Worm (Caenorhabditis elegans) whole organism, early embryonic: ENCODE results near the gene clec-178.

Experiments used
- B0310.2 ChIP-seq: sonication (generic microtip); optimal IDR thresholded peaks from 2 replicates; lab custom pipeline; 2016; ENCODE audit warnings: mild to moderate bottlenecking, missing genetic modification characterization, missing compliant biosample characterization
- F13C5.2 ChIP-seq: sonication (generic microtip); optimal IDR thresholded peaks from 2 replicates; lab custom pipeline; 2017; ENCODE audit warnings: mild to moderate bottlenecking, missing genetic modification characterization, inconsistent platforms, missing compliant biosample characterization
- aly-1 ChIP-seq: sonication (generic microtip); optimal IDR thresholded peaks from 2 replicates; lab custom pipeline; 2016; ENCODE audit warnings: missing genetic modification characterization, missing compliant biosample characterization
- ama-1 ChIP-seq: fragments of 150-350 bp; optimal IDR thresholded peaks from 2 replicates; lab custom pipeline; 2014
- ceh-13 ChIP-seq: fragments of 200-800 bp; sonication (Bioruptor generic); optimal IDR thresholded peaks from 2 replicates; lab custom pipeline; 2018; ENCODE audit warnings: mild to moderate bottlenecking, missing genetic modification characterization, missing compliant biosample characterization
- ceh-36 ChIP-seq: sonication (generic microtip); optimal IDR thresholded peaks from 2 replicates; lab custom pipeline; 2016; ENCODE audit warnings: missing genetic modification characterization, inconsistent platforms, missing compliant biosample characterization
- ets-7 ChIP-seq: sonication (generic microtip); optimal IDR thresholded peaks from 2 replicates; lab custom pipeline; 2016; ENCODE audit warnings: missing genotype, missing genetic modification characterization, missing compliant biosample characterization
- flt-1 ChIP-seq: fragments of 200-800 bp; sonication (Bioruptor generic); IDR thresholded peaks from 2 replicates; pipeline ENCODE4 v1.3.6; 2022; ENCODE audit warnings: missing genetic modification characterization, missing compliant biosample characterization
- hmbx-1 ChIP-seq: sonication (generic microtip); optimal IDR thresholded peaks from 2 replicates; lab custom pipeline; 2016; ENCODE audit warnings: mild to moderate bottlenecking, missing genetic modification characterization, missing compliant biosample characterization
- hmg-4 ChIP-seq: fragments of 200-800 bp; sonication (Bioruptor generic); optimal IDR thresholded peaks from 2 replicates; lab custom pipeline; 2018; ENCODE audit warnings: mild to moderate bottlenecking, missing genetic modification characterization, missing compliant biosample characterization
- hnd-1 ChIP-seq: sonication (generic microtip); optimal IDR thresholded peaks from 2 replicates; lab custom pipeline; 2016; ENCODE audit warnings: missing genetic modification characterization, missing compliant biosample characterization
- pes-1 ChIP-seq: fragments of 200-800 bp; sonication (Bioruptor generic); IDR thresholded peaks from 2 replicates; pipeline ENCODE4 v1.3.6; 2022; ENCODE audit warnings: missing genetic modification reagents, missing genetic modification characterization, missing compliant biosample characterization
- scrt-1 ChIP-seq: fragments of 200-800 bp; sonication (Bioruptor generic); IDR thresholded peaks from 2 replicates; pipeline ENCODE4 v1.3.6; 2022; ENCODE audit warnings: missing genetic modification characterization, missing compliant biosample characterization
- sea-1 ChIP-seq: fragments of 200-800 bp; sonication (Bioruptor generic); conservative IDR thresholded peaks from 2 replicates; pipeline ENCODE4 v1.3.6; 2022; ENCODE audit warnings: missing genetic modification characterization, missing compliant biosample characterization
- tbx-11 ChIP-seq: fragments of 200-800 bp; sonication (Bioruptor generic); IDR thresholded peaks from 2 replicates; pipeline ENCODE4 v1.3.6; 2022; ENCODE audit warnings: missing genetic modification characterization, missing compliant biosample characterization
- tbx-37 ChIP-seq: fragments of 200-800 bp; sonication (Bioruptor generic); conservative IDR thresholded peaks from 2 replicates; pipeline ENCODE4 v1.3.6; 2022; ENCODE audit warnings: missing genetic modification reagents, missing genetic modification characterization, missing compliant biosample characterization
- tra-4 ChIP-seq: sonication (generic microtip); optimal IDR thresholded peaks from 2 replicates; lab custom pipeline; 2017; ENCODE audit warnings: missing genetic modification characterization, missing compliant biosample characterization

The clec-178 gene

ce11 chrIV:5659461-5659860 is 5.7 kb downstream of the clec-178 start:
- TF ChIP-seq scrt-1 (GFP tag; lab: Robert Waterston, UW) = no peak
- TF ChIP-seq tbx-37 = no peak
- no peak for TF ChIP-seq ceh-13 (GFP tag; lab: Kevin White, UChicago)
- no peak for TF ChIP-seq ceh-36 (tag; lab: Kevin White, UChicago)
- no peak for TF ChIP-seq hnd-1 (tag; lab: Kevin White, UChicago)
- TF ChIP-seq ets-7 (tag; lab: Kevin White, UChicago) = no peak
- TF ChIP-seq B0310.2 (tag; lab: Kevin White, UChicago) = no peak
- TF ChIP-seq hmg-4 (GFP tag; lab: Kevin White, UChicago) = no peak
- no peak for TF ChIP-seq F13C5.2 (tag; lab: Kevin White, UChicago)
- TF ChIP-seq hmbx-1 (tag; lab: Kevin White, UChicago) = no peak
- TF ChIP-seq flt-1 (GFP tag; lab: Robert Waterston, UW) = no peak
- no peak for TF ChIP-seq ama-1 (lab: Kevin White, UChicago)
- TF ChIP-seq tbx-11 = no peak
- no peak for TF ChIP-seq sea-1

- TF ChIP-seq tbx-37 (no peak), scrt-1 (GFP tag; lab: Robert Waterston, UW) (no peak), pes-1 (GFP tag; lab: Robert Waterston, UW) (no peak), tra-4 (tag; lab: Kevin White, UChicago) (no peak), B0310.2 (tag; lab: Kevin White, UChicago) (no peak), hnd-1 (tag; lab: Kevin White, UChicago) (no peak), aly-1 (tag; lab: Kevin White, UChicago) (no peak), tbx-11 (no peak), hmbx-1 (tag; lab: Kevin White, UChicago) (no peak), sea-1 (no peak), ama-1 (lab: Kevin White, UChicago) (no peak)
Measured at ce11 chrIV:5660239-5660638, 6.5 kb downstream of the clec-178 start, which contains the start of gene skn-1. TSS of gene skn-1 (minus strand) at chrIV:5660384.

ce11 chrIV:5662073-5662472 is 8.3 kb downstream of the clec-178 start:
- TF ChIP-seq ceh-36 (tag; lab: Kevin White, UChicago) (no peak), aly-1 (tag; lab: Kevin White, UChicago) (no peak), tra-4 (tag; lab: Kevin White, UChicago) (no peak), F13C5.2 (tag; lab: Kevin White, UChicago) (no peak)

- TF ChIP-seq ceh-36 (tag; lab: Kevin White, UChicago) (no peak), sea-1 (no peak), tbx-11 (no peak), F13C5.2 (tag; lab: Kevin White, UChicago) (no peak), ama-1 (lab: Kevin White, UChicago) (no peak)
Measured at ce11 chrIV:5662886-5663285, 9.1 kb downstream of the clec-178 start.

ce11 chrIV:5664375-5665004 is 10.7 kb downstream of the clec-178 start, which contains the start of gene bec-1:
TSS of gene bec-1 (minus strand) at chrIV:5664425.
- TF ChIP-seq hnd-1 (tag; lab: Kevin White, UChicago) (no peak), tbx-37 (no peak), ceh-13 (GFP tag; lab: Kevin White, UChicago) (no peak)

ce11 chrIV:5665353-5665918 is 11.7 kb downstream of the clec-178 start:
- TF ChIP-seq ceh-36 (tag; lab: Kevin White, UChicago) = no peak
- no peak for TF ChIP-seq tra-4 (tag; lab: Kevin White, UChicago)
- no peak for TF ChIP-seq tbx-37
- no peak for TF ChIP-seq pes-1 (GFP tag; lab: Robert Waterston, UW)
- TF ChIP-seq B0310.2 (tag; lab: Kevin White, UChicago) = no peak
- no peak for TF ChIP-seq hmbx-1 (tag; lab: Kevin White, UChicago)
- no peak for TF ChIP-seq flt-1 (GFP tag; lab: Robert Waterston, UW)
- no peak for TF ChIP-seq ets-7 (tag; lab: Kevin White, UChicago)
- TF ChIP-seq tbx-11 = no peak
- TF ChIP-seq hnd-1 (tag; lab: Kevin White, UChicago) = no peak
- no peak for TF ChIP-seq ama-1 (lab: Kevin White, UChicago)
- TF ChIP-seq F13C5.2 (tag; lab: Kevin White, UChicago) = no peak
- TF ChIP-seq ceh-13 (GFP tag; lab: Kevin White, UChicago) = no peak
- TF ChIP-seq aly-1 (tag; lab: Kevin White, UChicago) = no peak
- TF ChIP-seq scrt-1 (GFP tag; lab: Robert Waterston, UW) = no peak

ce11 chrIV:5666115-5667028 is 12.6 kb downstream of the clec-178 start:
- TF ChIP-seq ceh-36 (tag; lab: Kevin White, UChicago) = no peak
- no peak for TF ChIP-seq ets-7 (tag; lab: Kevin White, UChicago)
- TF ChIP-seq tbx-11 = no peak
- no peak for TF ChIP-seq sea-1
- no peak for TF ChIP-seq pes-1 (GFP tag; lab: Robert Waterston, UW)
- TF ChIP-seq F13C5.2 (tag; lab: Kevin White, UChicago) = no peak
- TF ChIP-seq hmg-4 (GFP tag; lab: Kevin White, UChicago) = no peak
- no peak for TF ChIP-seq aly-1 (tag; lab: Kevin White, UChicago)
- no peak for TF ChIP-seq B0310.2 (tag; lab: Kevin White, UChicago)
- TF ChIP-seq hnd-1 (tag; lab: Kevin White, UChicago) = no peak
- TF ChIP-seq ceh-13 (GFP tag; lab: Kevin White, UChicago) = no peak
- no peak for TF ChIP-seq tra-4 (tag; lab: Kevin White, UChicago)
